Worm (Caenorhabditis elegans): Measurements from ENCODE around the gene C03B1.13.

- TF ChIP-seq ztf-1 (GFP tag; conservative IDR thresholded peaks at IDR 0.05) (no peak), lin-13 (GFP tag; optimal IDR thresholded peaks at IDR 0.05) (no peak), nhr-6 (tag; optimal IDR thresholded peaks at IDR 0.05) (no peak), nhr-237 (tag; optimal IDR thresholded peaks at IDR 0.05) (no peak), mdl-1 (tag; optimal IDR thresholded peaks at IDR 0.05) (no peak)
These were observed 17.3 kb upstream of the C03B1.13 start, which contains the start of gene C03B1.5 for ce11 chrX:6355030-6355635.

Data from whole organism, L2 larva.